Worm (Caenorhabditis elegans) whole organism, midembryonic: ENCODE results near the gene srj-55.

Experiments
- T22C8.4 ChIP-seq: fragments of 200-800 bp; sonication (Bioruptor generic); IDR thresholded peaks from 2 replicates; pipeline ENCODE4 v1.3.6; 2022; ENCODE audit warnings: missing genetic modification characterization, missing compliant biosample characterization
- med-1 ChIP-seq: sonication (generic microtip); optimal IDR thresholded peaks from 2 replicates; lab custom pipeline; 2017; ENCODE audit warnings: missing genetic modification characterization, mild to moderate bottlenecking, missing compliant biosample characterization, antibody characterized with exemption, missing genetic modification reagents; ENCODE audit not compliant: insufficient read depth

DNA sequence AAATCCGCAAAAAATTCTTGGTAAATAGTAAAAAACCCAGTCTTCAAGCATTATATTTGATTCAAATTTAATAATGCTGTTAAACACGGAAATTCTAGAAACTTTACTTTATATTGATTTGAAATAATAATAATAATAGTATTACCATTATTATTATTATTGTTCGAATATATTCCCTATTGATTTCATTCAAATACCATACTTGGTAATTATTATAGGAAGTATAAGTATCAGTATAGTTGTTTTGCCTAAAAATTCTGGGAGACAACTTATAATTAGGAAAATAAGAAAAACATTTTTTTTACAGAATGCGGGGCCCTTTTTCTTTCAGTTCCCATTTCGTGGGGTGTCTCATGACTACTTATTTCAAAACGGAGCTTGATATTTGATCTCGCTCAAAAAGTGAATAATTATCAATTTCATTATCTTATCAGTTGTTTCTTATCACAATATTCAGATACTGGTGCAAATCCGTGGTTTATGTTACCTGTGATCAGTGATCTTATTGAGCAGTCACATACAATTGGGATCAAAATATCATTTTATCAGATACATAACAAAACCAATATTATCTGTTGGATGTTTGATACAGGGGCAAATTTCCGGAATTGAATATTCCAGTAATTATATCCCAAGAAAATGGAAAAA lies 9.3 kb downstream of the srj-55 start, which contains the start of gene srj-49:
- no peak for TF ChIP-seq T22C8.4 (GFP tag; lab: Robert Waterston, UW)
- no peak for TF ChIP-seq med-1
